Worm (Caenorhabditis elegans): Measurements from ENCODE around the gene Y22D7AL.3.

DNA sequence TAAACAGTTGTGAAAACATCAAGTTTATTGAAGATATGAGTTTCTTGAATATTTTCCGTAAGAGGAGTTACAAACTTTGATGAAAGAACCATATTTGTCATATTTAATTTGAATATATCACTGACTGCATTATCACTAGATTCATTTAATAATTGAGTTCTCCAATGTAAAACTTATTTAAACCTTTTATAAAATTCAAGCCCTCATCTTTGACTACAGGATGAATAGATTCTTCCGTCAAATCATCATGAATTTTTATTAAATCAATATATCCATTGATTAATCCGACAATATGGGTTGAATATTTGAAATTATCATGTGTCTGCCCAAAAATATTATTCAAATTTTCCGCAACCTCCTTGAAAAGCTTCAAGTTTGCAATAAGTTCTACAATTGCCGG is 46.7 kb downstream of the Y22D7AL.3 start, which contains the start of gene Y22D7AR.7:
- TF ChIP-seq fos-1 (tag; optimal IDR thresholded peaks at IDR 0.05) = no peak
- TF ChIP-seq fkh-10 (GFP tag; optimal IDR thresholded peaks at IDR 0.05) = no peak
- TF ChIP-seq unc-98 (GFP tag; IDR thresholded peaks at IDR 0.05) = no peak

All from whole organism, L1 larva.